Fruit fly (Drosophila melanogaster) whole organism, prepupa: ENCODE data around the gene Hk.
A peak's percentile ranks its signal among the peaks of the same experiment; 100 is the strongest.

ENCODE experiments used
- Blimp-1 ChIP-seq: fragments of 200-800 bp; sonication (Bioruptor generic); optimal IDR thresholded peaks from 3 replicates; lab custom pipeline; 2017; ENCODE audit warnings: missing biosample characterization, missing genetic modification characterization, mild to moderate bottlenecking, moderate library complexity, missing genetic modification reagents
- CG10631 ChIP-seq: fragments of 200-800 bp; sonication (Bioruptor generic); optimal IDR thresholded peaks from 2 replicates; lab custom pipeline; 2016; ENCODE audit warnings: missing biosample characterization, missing genetic modification characterization
- CG10669 ChIP-seq: fragments of 200-800 bp; sonication (Bioruptor generic); optimal IDR thresholded peaks from 3 replicates; lab custom pipeline; 2018; ENCODE audit warnings: missing biosample characterization, mild to moderate bottlenecking, missing genetic modification characterization, moderate library complexity
- CG11294 ChIP-seq: fragments of 200-800 bp; sonication (Bioruptor generic); IDR thresholded peaks from 2 replicates; pipeline ENCODE4 v1.3.6; 2022; ENCODE audit warnings: missing biosample characterization, missing genetic modification characterization
- CG11762 ChIP-seq: fragments of 200-800 bp; sonication (Bioruptor generic); optimal IDR thresholded peaks from 3 replicates; lab custom pipeline; 2016; ENCODE audit warnings: missing biosample characterization, missing genetic modification characterization; ENCODE audit not compliant: insufficient read depth
- CG15336 ChIP-seq: fragments of 200-800 bp; sonication (Bioruptor generic); IDR thresholded peaks from 2 replicates; pipeline ENCODE4 v1.3.6; 2022; ENCODE audit warnings: missing biosample characterization, missing genetic modification characterization
- CG1621 ChIP-seq: fragments of 200-800 bp; sonication (Bioruptor generic); optimal IDR thresholded peaks from 3 replicates; lab custom pipeline; 2018; ENCODE audit warnings: missing biosample characterization, mild to moderate bottlenecking, missing genetic modification characterization
- CG3032 ChIP-seq: fragments of 200-800 bp; optimal IDR thresholded peaks from 2 replicates; lab custom pipeline; 2019; ENCODE audit warnings: missing biosample characterization, mild to moderate bottlenecking, missing genetic modification characterization, moderate library complexity
- CG31627 ChIP-seq: fragments of 200-800 bp; sonication (Bioruptor generic); optimal IDR thresholded peaks from 3 replicates; lab custom pipeline; 2016; ENCODE audit warnings: missing biosample characterization, missing genetic modification characterization
- CG32006 ChIP-seq: fragments of 200-800 bp; sonication (Bioruptor generic); optimal IDR thresholded peaks from 3 replicates; lab custom pipeline; 2017; ENCODE audit warnings: missing biosample characterization, mild to moderate bottlenecking, missing genetic modification characterization
- CG3919 ChIP-seq: fragments of 200-800 bp; sonication (Bioruptor generic); optimal IDR thresholded peaks from 3 replicates; lab custom pipeline; 2016; ENCODE audit warnings: missing biosample characterization, missing genetic modification characterization
- CG4318 ChIP-seq: fragments of 200-800 bp; sonication (Bioruptor generic); optimal IDR thresholded peaks from 3 replicates; lab custom pipeline; 2017; ENCODE audit warnings: missing biosample characterization, mild to moderate bottlenecking, missing genetic modification characterization
- CG6163 ChIP-seq: fragments of 200-800 bp; sonication (Bioruptor generic); IDR thresholded peaks from 3 replicates; pipeline ENCODE4 v1.3.6; 2022; ENCODE audit warnings: missing biosample characterization, missing genetic modification characterization
- CG6276 ChIP-seq: fragments of 200-800 bp; sonication (Bioruptor generic); optimal IDR thresholded peaks from 2 replicates; lab custom pipeline; 2017; ENCODE audit warnings: missing biosample characterization, mild to moderate bottlenecking, missing genetic modification characterization
- CG6808 ChIP-seq: fragments of 200-800 bp; sonication (Bioruptor generic); optimal IDR thresholded peaks from 3 replicates; lab custom pipeline; 2017; ENCODE audit warnings: missing biosample characterization, missing genetic modification characterization, mild to moderate bottlenecking, moderate library complexity, missing genetic modification reagents
- CG8119 ChIP-seq: fragments of 200-800 bp; sonication (Bioruptor generic); IDR thresholded peaks from 3 replicates; pipeline ENCODE4 v1.3.6; 2022; ENCODE audit warnings: missing biosample characterization, missing genetic modification characterization
- CG8632 ChIP-seq: fragments of 200-800 bp; sonication (Bioruptor generic); optimal IDR thresholded peaks from 3 replicates; lab custom pipeline; 2016; ENCODE audit warnings: missing biosample characterization, missing genetic modification characterization
- Eip78C ChIP-seq: fragments of 200-800 bp; sonication (Bioruptor generic); peaks from one replicate; lab custom pipeline; 2016; ENCODE audit warnings: missing biosample characterization, missing genetic modification characterization
- Eip93F ChIP-seq: fragments of 200-800 bp; sonication (Bioruptor generic); optimal IDR thresholded peaks from 2 replicates; lab custom pipeline; 2016; ENCODE audit warnings: missing biosample characterization, mild to moderate bottlenecking, missing genetic modification characterization
- Ets21C ChIP-seq: fragments of 200-800 bp; sonication (Bioruptor generic); optimal IDR thresholded peaks from 3 replicates; lab custom pipeline; 2016; ENCODE audit warnings: missing biosample characterization, missing genetic modification characterization
- Lpt ChIP-seq: fragments of 200-800 bp; sonication (Bioruptor generic); optimal IDR thresholded peaks from 3 replicates; lab custom pipeline; 2016; ENCODE audit warnings: missing biosample characterization, missing genetic modification characterization
- Met ChIP-seq: fragments of 200-800 bp; sonication (Bioruptor generic); optimal IDR thresholded peaks from 3 replicates; lab custom pipeline; 2016; ENCODE audit warnings: missing biosample characterization, missing genetic modification characterization
- Smox ChIP-seq: fragments of 200-800 bp; sonication (Bioruptor generic); optimal IDR thresholded peaks from 3 replicates; lab custom pipeline; 2016; ENCODE audit warnings: missing biosample characterization, missing genetic modification characterization
- Sox102F ChIP-seq: fragments of 200-800 bp; sonication (Bioruptor generic); optimal IDR thresholded peaks from 2 replicates; lab custom pipeline; 2016; ENCODE audit warnings: missing biosample characterization, mild to moderate bottlenecking, missing genetic modification characterization
- Sox14 ChIP-seq: fragments of 200-800 bp; sonication (Bioruptor generic); optimal IDR thresholded peaks from 3 replicates; lab custom pipeline; 2016; ENCODE audit warnings: missing biosample characterization, missing genetic modification characterization
- achi ChIP-seq: fragments of 200-800 bp; sonication (Bioruptor generic); optimal IDR thresholded peaks from 3 replicates; lab custom pipeline; 2016; ENCODE audit warnings: missing biosample characterization, missing genetic modification characterization
- acj6 ChIP-seq: fragments of 200-800 bp; sonication (Bioruptor generic); optimal IDR thresholded peaks from 3 replicates; lab custom pipeline; 2016; ENCODE audit warnings: missing biosample characterization, missing genetic modification characterization
- cyc ChIP-seq: fragments of 200-800 bp; sonication (Bioruptor generic); optimal IDR thresholded peaks from 3 replicates; lab custom pipeline; 2016; ENCODE audit warnings: missing biosample characterization, missing genetic modification characterization
- dac ChIP-seq: fragments of 200-800 bp; sonication (Bioruptor generic); optimal IDR thresholded peaks from 2 replicates; lab custom pipeline; 2017; ENCODE audit warnings: missing biosample characterization, mild to moderate bottlenecking, missing genetic modification characterization
- dsx ChIP-seq: fragments of 200-800 bp; optimal IDR thresholded peaks from 3 replicates; lab custom pipeline; 2019; ENCODE audit warnings: missing biosample characterization, mild to moderate bottlenecking, missing genetic modification characterization, moderate library complexity; ENCODE audit not compliant: poor library complexity, severe bottlenecking
- eg ChIP-seq: fragments of 200-800 bp; sonication (Bioruptor generic); IDR thresholded peaks from 3 replicates; pipeline ENCODE4 v1.3.6; 2022; ENCODE audit warnings: missing biosample characterization, missing genetic modification characterization
- esn ChIP-seq: fragments of 200-800 bp; sonication (Bioruptor generic); optimal IDR thresholded peaks from 2 replicates; lab custom pipeline; 2016; ENCODE audit warnings: missing biosample characterization, mild to moderate bottlenecking, missing genetic modification characterization, moderate library complexity
- fd85E ChIP-seq: fragments of 200-800 bp; sonication (Bioruptor generic); optimal IDR thresholded peaks from 3 replicates; lab custom pipeline; 2016; ENCODE audit warnings: missing biosample characterization, missing genetic modification characterization
- fkh ChIP-seq: fragments of 200-800 bp; sonication (Bioruptor generic); optimal IDR thresholded peaks from 3 replicates; lab custom pipeline; 2017; ENCODE audit warnings: missing biosample characterization, mild to moderate bottlenecking, missing genetic modification characterization, moderate library complexity
- lz ChIP-seq: fragments of 200-800 bp; sonication (Bioruptor generic); optimal IDR thresholded peaks from 3 replicates; lab custom pipeline; 2016; ENCODE audit warnings: missing biosample characterization, missing genetic modification characterization
- net ChIP-seq: fragments of 200-800 bp; sonication (Bioruptor generic); optimal IDR thresholded peaks from 3 replicates; lab custom pipeline; 2016; ENCODE audit warnings: missing biosample characterization, missing genetic modification characterization
- pdm3 ChIP-seq: fragments of 200-800 bp; sonication (Bioruptor generic); optimal IDR thresholded peaks from 3 replicates; lab custom pipeline; 2016; ENCODE audit warnings: missing biosample characterization, missing genetic modification characterization
- salr ChIP-seq, 2 experiments: fragments of 200-800 bp; sonication (Bioruptor generic); optimal IDR thresholded peaks; 3 replicates each; lab custom pipeline; 2016 to 2018; ENCODE audit warnings: missing biosample characterization in 2 of 2, missing genetic modification characterization in 2 of 2, mild to moderate bottlenecking in 1 of 2
- spab ChIP-seq: fragments of 200-800 bp; sonication (Bioruptor generic); optimal IDR thresholded peaks from 2 replicates; lab custom pipeline; 2017; ENCODE audit warnings: missing biosample characterization, mild to moderate bottlenecking, missing genetic modification characterization, missing genetic modification reagents
- ss ChIP-seq, 2 experiments: fragments of 200-800 bp; sonication (Bioruptor generic); optimal IDR thresholded peaks; 2 replicates in 1 of 2; 3 replicates in 1 of 2; lab custom pipeline; 2017 to 2018; ENCODE audit warnings: mild to moderate bottlenecking in 2 of 2, missing biosample characterization in 2 of 2, missing genetic modification characterization in 2 of 2, moderate library complexity in 1 of 2
- svp ChIP-seq: fragments of 200-800 bp; sonication (Bioruptor generic); peaks from one replicate; lab custom pipeline; 2016; ENCODE audit warnings: missing biosample characterization, missing genetic modification characterization
- topi ChIP-seq: fragments of 200-800 bp; sonication (Bioruptor generic); optimal IDR thresholded peaks from 3 replicates; lab custom pipeline; 2016; ENCODE audit warnings: missing biosample characterization, missing genetic modification characterization

Gene Hk

dm6 chrX:10289935-10290760 lies 26.9 kb upstream of the Hk start:
- TF ChIP-seq acj6 (GFP tag; lab: Kevin White, UChicago): no peak
- peak; percentile 35; the same call in 1 of the 3 replicates for TF ChIP-seq CG6163
- peak; percentile 70 for TF ChIP-seq Eip78C (GFP tag; lab: Kevin White, UChicago)
- no peak for TF ChIP-seq CG6808
- TF ChIP-seq CG3919 (GFP tag; lab: Kevin White, UChicago): no peak
- no peak for TF ChIP-seq CG1621
- peak; percentile 47; the same call in 2 of the 3 replicates for TF ChIP-seq CG8119 (GFP tag; lab: Robert Waterston, UW)
- TF ChIP-seq Ets21C (GFP tag; lab: Kevin White, UChicago): no peak
- TF ChIP-seq CG6276: no peak
- no peak for TF ChIP-seq spab (GFP tag; lab: Kevin White, UChicago)
- no peak for TF ChIP-seq CG11762
- TF ChIP-seq dac (GFP tag; lab: Kevin White, UChicago): no peak
- TF ChIP-seq dsx (GFP tag; lab: Kevin White, UChicago): no peak
- no peak for TF ChIP-seq Blimp-1 (GFP tag; lab: Kevin White, UChicago)
- no peak for TF ChIP-seq CG4318 (GFP tag; lab: Kevin White, UChicago)
- no peak for TF ChIP-seq CG11294
- TF ChIP-seq achi (GFP tag; lab: Kevin White, UChicago): no peak
- no peak for TF ChIP-seq fd85E
- TF ChIP-seq svp: no peak
- peak; percentile 23 for TF ChIP-seq CG32006 (GFP tag; lab: Kevin White, UChicago)
- no peak for TF ChIP-seq lz (GFP tag; lab: Kevin White, UChicago)
- no peak for TF ChIP-seq ss (GFP tag; optimal IDR thresholded peaks at IDR 0.05; lab: Kevin White, UChicago)
- no peak for TF ChIP-seq CG10631
- 0 out of 2 replicates have a peak, but pooled peaks have one; percentile 46 for TF ChIP-seq CG15336
- TF ChIP-seq net (GFP tag; lab: Kevin White, UChicago): no peak
- peak; percentile 61 for TF ChIP-seq eg
- TF ChIP-seq salr (GFP tag; optimal IDR thresholded peaks at IDR 0.05; lab: Kevin White, UChicago): peak in 1 of 2 experiments; percentile 10
- TF ChIP-seq Lpt (GFP tag; lab: Kevin White, UChicago): no peak
- TF ChIP-seq fkh: no peak
- TF ChIP-seq CG31627 (GFP tag; lab: Kevin White, UChicago): no peak
- no peak for TF ChIP-seq CG10669 (GFP tag; lab: Kevin White, UChicago)
- no peak for TF ChIP-seq Met (GFP tag; lab: Kevin White, UChicago)
- TF ChIP-seq Eip93F: no peak
- no peak for TF ChIP-seq cyc (GFP tag; lab: Kevin White, UChicago)
- TF ChIP-seq topi (GFP tag; lab: Kevin White, UChicago): no peak
- TF ChIP-seq Smox (GFP tag; lab: Kevin White, UChicago): peak; percentile 7
- no peak for TF ChIP-seq pdm3
- TF ChIP-seq esn (GFP tag; lab: Kevin White, UChicago): peak; percentile 25
- no peak for TF ChIP-seq CG8632 (GFP tag; lab: Kevin White, UChicago)
- TF ChIP-seq Sox102F (GFP tag; lab: Kevin White, UChicago): no peak
- no peak for TF ChIP-seq Sox14 (GFP tag; lab: Kevin White, UChicago)
- no peak for TF ChIP-seq CG3032 (tag; lab: Kevin White, UChicago)
